Worm (Caenorhabditis elegans): ENCODE measurements around the gene lido-13.
"Not testable (repeated sequence)": the region's sequence is repeated elsewhere in the genome, so short reads cannot be mapped to it uniquely, and the experiment has no call there.

The lido-13 gene

DNA sequence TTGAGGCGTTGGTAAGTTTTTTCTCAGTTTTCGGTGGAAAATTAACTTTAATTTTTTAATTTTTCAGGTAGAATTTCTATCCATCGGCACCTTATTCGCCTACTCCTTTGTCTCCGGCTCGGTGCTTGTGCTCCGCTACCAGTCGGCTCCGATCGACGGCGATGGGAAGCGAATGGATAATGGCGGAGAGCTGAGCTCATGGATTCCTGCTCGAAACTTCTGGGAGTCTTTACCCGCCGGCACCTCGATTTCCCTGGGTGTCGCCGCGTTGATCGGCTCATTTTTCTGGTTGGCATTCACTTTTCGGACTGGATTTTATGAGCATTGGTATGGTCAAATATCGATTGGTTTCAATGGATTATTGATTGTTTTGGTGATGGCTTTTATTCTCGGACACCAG lies 19.2 kb downstream of the lido-13 start:
- TF ChIP-seq set-16 (GFP tag; IDR thresholded peaks at IDR 0.05): peak; percentile 75
- TF ChIP-seq ceh-28 (tag; optimal IDR thresholded peaks at IDR 0.05): peak; percentile 55
- TF ChIP-seq ceh-32 (tag; optimal IDR thresholded peaks at IDR 0.05; ENCODE audit: poor library complexity): no peak

DNA sequence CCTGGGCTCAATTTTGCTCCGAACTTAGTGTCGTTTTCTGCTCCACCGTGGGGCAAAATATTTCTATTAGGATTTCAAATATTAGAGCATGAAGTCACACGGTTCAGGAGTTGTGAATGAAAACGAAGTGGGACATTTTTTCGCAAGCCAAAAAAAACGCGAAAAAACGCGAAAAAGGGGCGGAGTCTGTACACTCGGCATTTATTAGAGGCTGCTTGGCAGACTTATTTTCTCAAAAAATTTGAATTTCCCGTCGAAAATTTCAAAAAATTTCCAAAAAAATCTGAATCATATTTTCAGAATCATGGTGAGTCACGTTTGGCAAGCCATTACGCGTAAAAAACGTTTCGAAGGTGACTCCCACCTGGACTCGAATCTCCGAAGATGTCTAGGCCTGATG lies 21.6 kb downstream of the lido-13 start, which contains the start of gene B0454.6:
TSS of gene B0454.6 (plus strand) at position 301 of the 400 bp plus-strand sequence.
- TF ChIP-seq zag-1, pqm-1, nhr-77 (tag; optimal IDR thresholded peaks at IDR 0.05): not testable (repeated sequence)

DNA sequence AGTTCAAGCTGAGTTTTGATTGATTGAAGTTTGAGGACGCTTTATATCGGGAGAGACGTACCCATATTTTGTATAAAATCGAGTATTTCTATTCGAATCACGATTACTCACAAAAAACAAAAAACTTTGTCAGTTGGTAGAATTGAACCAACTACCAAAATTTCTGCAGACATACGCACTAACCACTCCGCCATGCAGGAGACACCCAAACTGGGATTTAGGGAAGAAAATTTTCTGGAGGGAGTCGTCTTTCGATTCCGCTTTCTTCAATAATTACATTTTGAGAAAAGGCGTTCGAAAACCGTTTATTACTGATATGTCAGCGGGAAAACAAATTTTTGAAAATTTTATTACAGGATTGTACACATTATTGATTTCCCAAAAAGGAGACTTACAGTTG lies 22.8 kb downstream of the lido-13 start:
- TF ChIP-seq vab-7 (GFP tag; IDR thresholded peaks at IDR 0.05) (0 out of 2 replicates have a peak, but pooled peaks have one; percentile 10), dmd-8 (GFP tag; IDR thresholded peaks at IDR 0.05) (0 out of 2 replicates have a peak, but pooled peaks have one; percentile 59), pha-4 (GFP tag; IDR thresholded peaks at IDR 0.05) (peak; percentile 45; the same call in 1 of the 2 replicates), tra-1 (GFP tag; IDR thresholded peaks at IDR 0.05) (0 out of 2 replicates have a peak, but pooled peaks have one; percentile 33), lin-38 (GFP tag; IDR thresholded peaks at IDR 0.05) (peak; percentile 47), F26F4.8 (GFP tag; conservative IDR thresholded peaks at IDR 0.05) (0 out of 2 replicates have a peak, but pooled peaks have one; percentile 17)
- TF ChIP-seq pha-4 (tag; optimal IDR thresholded peaks at IDR 0.05): not testable (repeated sequence)

DNA sequence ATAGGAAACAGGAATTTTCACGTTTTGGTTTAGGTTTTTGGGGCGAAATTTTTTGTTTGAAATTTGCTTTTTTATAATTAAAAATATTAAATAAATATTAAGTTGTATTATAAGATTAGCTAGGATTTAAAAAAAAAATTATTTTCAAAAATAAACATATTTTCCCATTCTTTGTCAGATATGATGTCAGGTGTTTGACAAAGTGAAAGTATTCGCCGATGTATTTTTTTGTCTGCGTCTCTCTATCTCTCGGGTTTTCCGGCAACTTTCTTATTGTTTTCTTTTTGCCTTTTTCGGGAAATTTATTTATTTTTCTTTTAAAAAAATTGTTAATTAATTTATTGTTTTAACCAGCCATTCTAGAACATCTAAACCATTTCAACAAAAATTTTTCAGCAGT lies 23.7 kb downstream of the lido-13 start:
- TF ChIP-seq Y48G9A.11 (GFP tag; IDR thresholded peaks at IDR 0.05) (no peak), nhr-48 (tag; optimal IDR thresholded peaks at IDR 0.05) (no peak), lin-38 (GFP tag; IDR thresholded peaks at IDR 0.05) (no peak), zag-1 (tag; optimal IDR thresholded peaks at IDR 0.05) (no peak)

DNA sequence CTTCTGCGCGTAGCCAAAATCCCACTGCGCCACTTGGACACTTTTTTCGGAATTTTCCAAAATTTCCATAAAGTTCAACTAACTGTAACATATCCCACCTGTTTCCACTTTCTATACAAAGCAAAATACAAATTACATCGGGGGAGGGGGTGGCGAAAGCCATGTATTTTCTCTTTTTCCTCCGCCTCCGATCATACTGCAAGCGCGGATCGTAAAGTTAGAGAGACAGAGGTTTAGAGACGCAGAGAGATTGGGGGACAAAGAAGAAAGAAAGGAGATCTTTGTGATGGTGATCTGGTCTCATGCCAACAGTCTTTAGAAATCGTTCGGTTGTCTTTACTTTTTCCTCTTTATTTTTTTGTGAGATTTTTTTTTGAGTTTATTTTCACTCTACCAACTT lies 25.9 kb downstream of the lido-13 start:
- TF ChIP-seq lir-3 (tag; optimal IDR thresholded peaks at IDR 0.05) (no peak), hlh-30 (tag; optimal IDR thresholded peaks at IDR 0.05; ENCODE audit: insufficient read depth) (peak; percentile 2), ama-1 (optimal IDR thresholded peaks at IDR 0.05) (no peak), T20F7.1 (GFP tag; optimal IDR thresholded peaks at IDR 0.05) (no peak), hlh-11 (tag; optimal IDR thresholded peaks at IDR 0.05) (peak; percentile 4), rbr-2 (tag; optimal IDR thresholded peaks at IDR 0.05) (no peak), ztf-11 (tag; optimal IDR thresholded peaks at IDR 0.05) (no peak), aha-1 (tag) (peak; percentile 37), hif-1 (tag; optimal IDR thresholded peaks at IDR 0.05) (no peak), fkh-10 (GFP tag; optimal IDR thresholded peaks at IDR 0.05) (no peak), Y5F2A.4 (GFP tag; optimal IDR thresholded peaks at IDR 0.05) (no peak), mes-2 (tag; optimal IDR thresholded peaks at IDR 0.05; ENCODE audit: poor library complexity, severe bottlenecking) (no peak), dpl-1 (GFP tag; optimal IDR thresholded peaks at IDR 0.05) (no peak), pha-4 (GFP tag; IDR thresholded peaks at IDR 0.05) (no peak), pha-4 (tag; optimal IDR thresholded peaks at IDR 0.05) (no peak), nhr-10 (tag; optimal IDR thresholded peaks at IDR 0.05) (no peak), unc-130 (GFP tag; optimal IDR thresholded peaks at IDR 0.05) (no peak), spr-1 (tag; optimal IDR thresholded peaks at IDR 0.05) (no peak), egl-27 (tag; optimal IDR thresholded peaks at IDR 0.05) (no peak), daf-16 (GFP tag; optimal IDR thresholded peaks at IDR 0.05) (no peak), daf-16 (tag; optimal IDR thresholded peaks at IDR 0.05) (no peak), nhr-28 (tag; optimal IDR thresholded peaks at IDR 0.05) (peak; percentile 2), lin-39 (tag; optimal IDR thresholded peaks at IDR 0.05) (no peak), egl-43 (GFP tag; IDR thresholded peaks at IDR 0.05) (no peak)

All from whole organism, L4 larva.